Fruit fly (Drosophila melanogaster) whole organism, embryonic: Measurements from ENCODE around the gene CG10226.
A peak's percentile ranks its signal among the peaks of the same experiment; 100 is the strongest.

Experiments used
- Asciz ChIP-seq: fragments of 200-800 bp; sonication (Bioruptor generic); optimal IDR thresholded peaks from 2 replicates; lab custom pipeline; 2017; ENCODE audit warnings: missing biosample characterization, mild to moderate bottlenecking, missing genetic modification characterization, missing genetic modification reagents
- Bgb ChIP-seq: fragments of 200-800 bp; sonication (Bioruptor generic); IDR thresholded peaks from 2 replicates; pipeline ENCODE4 v1.3.6; 2022; ENCODE audit warnings: missing biosample characterization, missing genetic modification characterization; ENCODE audit not compliant: partially characterized antibody
- BtbVII ChIP-seq: fragments of 200-800 bp; sonication (Bioruptor generic); optimal IDR thresholded peaks from 3 replicates; lab custom pipeline; 2017; ENCODE audit warnings: missing biosample characterization, mild to moderate bottlenecking, missing genetic modification characterization
- CG11398 ChIP-seq: fragments of 200-800 bp; sonication (Bioruptor generic); optimal IDR thresholded peaks from 2 replicates; lab custom pipeline; 2016; ENCODE audit warnings: missing biosample characterization, missing genetic modification characterization
- CG11695 ChIP-seq: fragments of 200-800 bp; sonication (Bioruptor generic); IDR thresholded peaks from 3 replicates; pipeline ENCODE4 v1.3.6; 2022; ENCODE audit warnings: missing biosample characterization, missing genetic modification characterization
- CG12155 ChIP-seq: fragments of 200-800 bp; sonication (Bioruptor generic); optimal IDR thresholded peaks from 3 replicates; lab custom pipeline; 2016; ENCODE audit warnings: missing biosample characterization, missing genetic modification characterization
- CG14050 ChIP-seq: fragments of 200-800 bp; sonication (Bioruptor generic); IDR thresholded peaks from 3 replicates; pipeline ENCODE4 v1.3.6; 2022; ENCODE audit warnings: missing biosample characterization, missing genetic modification characterization
- CG15269 ChIP-seq: fragments of 200-800 bp; sonication (Bioruptor generic); optimal IDR thresholded peaks from 2 replicates; lab custom pipeline; 2018; ENCODE audit warnings: missing biosample characterization, mild to moderate bottlenecking, missing genetic modification characterization, moderate library complexity
- CG2116 ChIP-seq: fragments of 200-800 bp; sonication (Bioruptor generic); optimal IDR thresholded peaks from 3 replicates; lab custom pipeline; 2018; ENCODE audit warnings: missing biosample characterization, mild to moderate bottlenecking, missing genetic modification characterization
- CG2678 ChIP-seq: fragments of 200-800 bp; sonication (Bioruptor generic); optimal IDR thresholded peaks from 3 replicates; lab custom pipeline; 2019; ENCODE audit warnings: missing biosample characterization, mild to moderate bottlenecking, missing genetic modification characterization, moderate library complexity
- CG30020 ChIP-seq: fragments of 200-800 bp; optimal IDR thresholded peaks from 2 replicates; lab custom pipeline; 2019; ENCODE audit warnings: missing biosample characterization, mild to moderate bottlenecking, missing genetic modification characterization, moderate library complexity
- CG31388 ChIP-seq: fragments of 200-800 bp; sonication (Bioruptor generic); optimal IDR thresholded peaks from 2 replicates; lab custom pipeline; 2016; ENCODE audit warnings: missing biosample characterization, missing genetic modification characterization
- CG32772 ChIP-seq: fragments of 200-800 bp; sonication (Bioruptor generic); IDR thresholded peaks from 2 replicates; pipeline ENCODE4 v1.3.6; 2022; ENCODE audit warnings: missing biosample characterization, missing genetic modification characterization
- CG34376 ChIP-seq: fragments of 200-800 bp; sonication (Bioruptor generic); optimal IDR thresholded peaks from 2 replicates; lab custom pipeline; 2018; ENCODE audit warnings: missing biosample characterization, mild to moderate bottlenecking, missing genetic modification characterization
- CG4424 ChIP-seq: fragments of 200-800 bp; sonication (Bioruptor generic); optimal IDR thresholded peaks from 3 replicates; lab custom pipeline; 2016; ENCODE audit warnings: missing biosample characterization, missing genetic modification characterization
- CG4617 ChIP-seq: fragments of 200-800 bp; sonication (Bioruptor generic); optimal IDR thresholded peaks from 3 replicates; lab custom pipeline; 2016; ENCODE audit warnings: missing biosample characterization, missing genetic modification characterization, borderline replicate concordance
- CG4820 ChIP-seq: fragments of 200-800 bp; sonication (Bioruptor generic); optimal IDR thresholded peaks from 3 replicates; lab custom pipeline; 2016; ENCODE audit warnings: missing biosample characterization, missing genetic modification characterization
- CG6254 ChIP-seq: fragments of 200-800 bp; sonication (Bioruptor generic); optimal IDR thresholded peaks from 3 replicates; lab custom pipeline; 2017; ENCODE audit warnings: mild to moderate bottlenecking, missing biosample characterization, missing genetic modification reagents, missing genetic modification characterization
- CG6854 ChIP-seq: fragments of 200-800 bp; sonication (Bioruptor generic); optimal IDR thresholded peaks from 3 replicates; lab custom pipeline; 2017; ENCODE audit warnings: missing biosample characterization, mild to moderate bottlenecking, missing genetic modification characterization
- CG7271 ChIP-seq: fragments of 200-800 bp; sonication (Bioruptor generic); optimal IDR thresholded peaks from 2 replicates; lab custom pipeline; 2018; ENCODE audit warnings: missing biosample characterization, mild to moderate bottlenecking, missing genetic modification characterization, moderate library complexity
- CG7372 ChIP-seq: fragments of 200-800 bp; sonication (Bioruptor generic); IDR thresholded peaks from 2 replicates; pipeline ENCODE4 v1.3.6; 2022; ENCODE audit warnings: missing biosample characterization, missing genetic modification characterization
- CG8089 ChIP-seq: fragments of 200-800 bp; sonication (Bioruptor generic); optimal IDR thresholded peaks from 3 replicates; lab custom pipeline; 2016; ENCODE audit warnings: missing biosample characterization, missing genetic modification characterization
- Doc3 ChIP-seq: fragments of 200-800 bp; sonication (Bioruptor generic); IDR thresholded peaks from 3 replicates; pipeline ENCODE4 v1.3.6; 2022; ENCODE audit warnings: missing biosample characterization, missing genetic modification characterization; ENCODE audit not compliant: partially characterized antibody
- Dp ChIP-seq: fragments of 200-800 bp; sonication (Bioruptor generic); optimal IDR thresholded peaks from 2 replicates; lab custom pipeline; 2018; ENCODE audit warnings: missing biosample characterization, mild to moderate bottlenecking, missing genetic modification characterization, moderate library complexity
- Hmr ChIP-seq: fragments of 200-800 bp; sonication (Bioruptor generic); optimal IDR thresholded peaks from 3 replicates; lab custom pipeline; 2017; ENCODE audit warnings: mild to moderate bottlenecking, missing biosample characterization, missing genetic modification reagents, missing genetic modification characterization
- Hr39 ChIP-seq: fragments of >200 bp; optimal IDR thresholded peaks from 2 replicates; lab custom pipeline; 2017
- Lhr ChIP-seq: fragments of 200-800 bp; sonication (Bioruptor generic); optimal IDR thresholded peaks from 3 replicates; lab custom pipeline; 2017; ENCODE audit warnings: mild to moderate bottlenecking, missing biosample characterization, missing genetic modification reagents, missing genetic modification characterization
- NC2α ChIP-seq: fragments of 200-800 bp; sonication (Bioruptor generic); optimal IDR thresholded peaks from 2 replicates; lab custom pipeline; 2016; ENCODE audit warnings: missing biosample characterization, missing genetic modification characterization
- Oli ChIP-seq: fragments of 200-800 bp; sonication (Bioruptor generic); optimal IDR thresholded peaks from 2 replicates; lab custom pipeline; 2018; ENCODE audit warnings: missing biosample characterization, mild to moderate bottlenecking, missing genetic modification characterization, moderate library complexity
- Sry-δ ChIP-seq: fragments of 200-800 bp; sonication (Bioruptor generic); optimal IDR thresholded peaks from 2 replicates; lab custom pipeline; 2016; ENCODE audit warnings: missing biosample characterization, missing genetic modification characterization
- Stat92E ChIP-seq, 3 experiments: fragments of >200 bp in 2 of 3; fragments of 200-800 bp in 1 of 3; sonication (Bioruptor generic) in 1 of 3; optimal IDR thresholded peaks; 2 replicates each; lab custom pipeline; 2017 to 2019; ENCODE audit warnings: missing biosample characterization in 3 of 3, missing genetic modification characterization in 3 of 3, mild to moderate bottlenecking in 1 of 3, moderate library complexity in 1 of 3
- amos ChIP-seq: fragments of 200-800 bp; sonication (Bioruptor generic); IDR thresholded peaks from 2 replicates; pipeline ENCODE4 v1.3.6; 2022; ENCODE audit warnings: missing biosample characterization, missing genetic modification characterization; ENCODE audit not compliant: partially characterized antibody
- bigmax ChIP-seq: fragments of 200-800 bp; sonication (Bioruptor generic); optimal IDR thresholded peaks from 2 replicates; lab custom pipeline; 2018; ENCODE audit warnings: missing biosample characterization, mild to moderate bottlenecking, missing genetic modification characterization
- chif ChIP-seq, 2 experiments: fragments of 200-800 bp; sonication (Bioruptor generic); optimal IDR thresholded peaks; 3 replicates each; lab custom pipeline; 2016; ENCODE audit warnings: missing biosample characterization in 2 of 2, missing genetic modification characterization in 2 of 2
- cwo ChIP-seq: fragments of 200-800 bp; sonication (Bioruptor generic); optimal IDR thresholded peaks from 3 replicates; lab custom pipeline; 2017; ENCODE audit warnings: missing biosample characterization, missing genetic modification characterization, mild to moderate bottlenecking, moderate library complexity, missing genetic modification reagents
- dmrt11E ChIP-seq: fragments of 200-800 bp; sonication (Bioruptor generic); optimal IDR thresholded peaks from 3 replicates; lab custom pipeline; 2018; ENCODE audit warnings: missing biosample characterization, mild to moderate bottlenecking, missing genetic modification characterization, moderate library complexity
- ems ChIP-seq: fragments of 200-800 bp; sonication (Bioruptor generic); optimal IDR thresholded peaks from 3 replicates; lab custom pipeline; 2016; ENCODE audit warnings: missing biosample characterization, missing genetic modification characterization
- lilli ChIP-seq: fragments of 200-800 bp; sonication (Bioruptor generic); optimal IDR thresholded peaks from 3 replicates; lab custom pipeline; 2016; ENCODE audit warnings: missing biosample characterization, missing genetic modification characterization
- lov ChIP-seq, 2 experiments: fragments of 200-800 bp in 1 of 2; fragments of >200 bp in 1 of 2; sonication (Bioruptor generic) in 1 of 2; IDR thresholded peaks in 1 of 2; optimal IDR thresholded peaks in 1 of 2; 2 replicates in 1 of 2; 3 replicates in 1 of 2; pipeline versions ENCODE4 v1.3.6 to Lab custom; 2017 to 2022; ENCODE audit warnings: missing biosample characterization in 1 of 2, missing genetic modification characterization in 1 of 2
- maf-S ChIP-seq: fragments of 200-800 bp; sonication (Bioruptor generic); optimal IDR thresholded peaks from 2 replicates; lab custom pipeline; 2016; ENCODE audit warnings: missing biosample characterization, missing genetic modification characterization
- mirr ChIP-seq: fragments of 200-800 bp; sonication (Bioruptor generic); optimal IDR thresholded peaks from 3 replicates; lab custom pipeline; 2018; ENCODE audit warnings: missing biosample characterization, mild to moderate bottlenecking, missing genetic modification characterization
- odd ChIP-seq: fragments of 200-800 bp; sonication (Bioruptor generic); optimal IDR thresholded peaks from 2 replicates; lab custom pipeline; 2017; ENCODE audit warnings: missing biosample characterization, mild to moderate bottlenecking, missing genetic modification characterization
- otp ChIP-seq: fragments of 200-800 bp; sonication (Bioruptor generic); IDR thresholded peaks from 3 replicates; pipeline ENCODE4, ENCODE4 v1.3.6; 2022; ENCODE audit warnings: missing biosample characterization, missing genetic modification characterization
- p53 ChIP-seq: fragments of 200-800 bp; sonication (Bioruptor generic); optimal IDR thresholded peaks from 2 replicates; lab custom pipeline; 2016; ENCODE audit warnings: missing biosample characterization, missing genetic modification characterization
- pum ChIP-seq: fragments of 200-800 bp; sonication (Bioruptor generic); optimal IDR thresholded peaks from 2 replicates; lab custom pipeline; 2016; ENCODE audit warnings: missing biosample characterization, missing genetic modification characterization
- shn ChIP-seq: fragments of 200-800 bp; sonication (Bioruptor generic); optimal IDR thresholded peaks from 3 replicates; lab custom pipeline; 2016; ENCODE audit warnings: missing biosample characterization, missing genetic modification characterization
- tna ChIP-seq: fragments of 200-800 bp; sonication (Bioruptor generic); IDR thresholded peaks from 2 replicates; pipeline ENCODE4 v1.3.6; 2022; ENCODE audit warnings: missing biosample characterization, missing genetic modification characterization; ENCODE audit not compliant: partially characterized antibody
- ttk ChIP-seq: fragments of 200-800 bp; sonication (Bioruptor generic); IDR thresholded peaks from 2 replicates; pipeline ENCODE4 v2.1.2; 2022; ENCODE audit warnings: missing biosample characterization, missing genetic modification characterization
- twi ChIP-seq: fragments of 200-800 bp; optimal IDR thresholded peaks from 2 replicates; lab custom pipeline; 2019; ENCODE audit warnings: missing biosample characterization, mild to moderate bottlenecking, missing genetic modification characterization, moderate library complexity

CG10226 gene

dm6 chr3L:6217212-6217611, 22.7 kb downstream of the CG10226 start (continued):
- TF ChIP-seq tna (no peak), amos (GFP tag; lab: Robert Waterston, UW) (no peak), BtbVII (no peak), CG12155 (GFP tag; lab: Kevin White, UChicago) (peak; percentile 12), CG8089 (no peak), Stat92E (GFP tag; optimal IDR thresholded peaks at IDR 0.05; lab: Kevin White, UChicago) (no peak), cwo (GFP tag; lab: Kevin White, UChicago) (no peak), Hmr (GFP tag; lab: Kevin White, UChicago) (no peak), maf-S (GFP tag; lab: Kevin White, UChicago) (no peak), CG4424 (GFP tag; lab: Kevin White, UChicago) (peak; percentile 78), CG32772 (GFP tag; lab: Robert Waterston, UW) (peak; percentile 45; the same call in 1 of the 2 replicates), CG15269 (tag; lab: Kevin White, UChicago) (peak; percentile 60), bigmax (GFP tag; lab: Kevin White, UChicago) (no peak), CG34376 (no peak), Dp (GFP tag; lab: Kevin White, UChicago) (no peak), CG4820 (GFP tag; lab: Kevin White, UChicago) (peak; percentile 72), NC2α (no peak), Oli (tag; lab: Kevin White, UChicago) (peak; percentile 77), shn (GFP tag; lab: Kevin White, UChicago) (no peak), CG11695 (GFP tag; lab: Robert Waterston, UW) (peak; percentile 70), dmrt11E (peak; percentile 93), Hr39 (lab: Kevin White, UChicago) (no peak), otp (GFP tag; lab: Robert Waterston, UW) (0 out of 3 replicates have a peak, but pooled peaks have one; percentile 16), CG2678 (peak; percentile 77), CG11398 (GFP tag; lab: Kevin White, UChicago) (no peak), CG31388 (GFP tag; lab: Kevin White, UChicago) (peak; percentile 10), Bgb (no peak), CG4617 (GFP tag; lab: Kevin White, UChicago) (no peak), Sry-δ (no peak), p53 (GFP tag; lab: Kevin White, UChicago) (no peak), lilli (GFP tag; lab: Kevin White, UChicago) (peak; percentile 24), CG30020 (tag; lab: Kevin White, UChicago) (peak; percentile 5), pum (GFP tag; lab: Kevin White, UChicago) (peak; percentile 57), odd (GFP tag; lab: Kevin White, UChicago) (peak; percentile 35), CG7271 (tag; lab: Kevin White, UChicago) (peak; percentile 51), CG6254 (GFP tag; lab: Kevin White, UChicago) (peak; percentile 50), lov (optimal IDR thresholded peaks at IDR 0.05; lab: Kevin White, UChicago) (no peak), lov (GFP tag; IDR thresholded peaks at IDR 0.05; lab: Robert Waterston, UW) (0 out of 3 replicates have a peak, but pooled peaks have one; percentile 47), Lhr (GFP tag; lab: Kevin White, UChicago) (peak; percentile 13), CG14050 (GFP tag; lab: Robert Waterston, UW) (peak; percentile 37; the same call in 1 of the 3 replicates), CG7372 (GFP tag; lab: Robert Waterston, UW) (peak; percentile 34; the same call in 1 of the 2 replicates), twi (peak; percentile 97), chif (GFP tag; optimal IDR thresholded peaks at IDR 0.05; lab: Kevin White, UChicago) (peak; percentile 45 to 57), Doc3 (GFP tag; lab: Robert Waterston, UW) (no peak), CG6854 (GFP tag; lab: Kevin White, UChicago) (no peak), CG2116 (peak; percentile 22), ttk (GFP tag; lab: Robert Waterston, UW) (peak; percentile 72; the same call in 1 of the 2 replicates), ems (GFP tag; lab: Kevin White, UChicago) (no peak), Asciz (GFP tag; lab: Kevin White, UChicago) (peak; percentile 68), mirr (no peak)
